Fruit fly (Drosophila melanogaster): ENCODE measurements around the gene CG32201.

CG32201 gene

DNA sequence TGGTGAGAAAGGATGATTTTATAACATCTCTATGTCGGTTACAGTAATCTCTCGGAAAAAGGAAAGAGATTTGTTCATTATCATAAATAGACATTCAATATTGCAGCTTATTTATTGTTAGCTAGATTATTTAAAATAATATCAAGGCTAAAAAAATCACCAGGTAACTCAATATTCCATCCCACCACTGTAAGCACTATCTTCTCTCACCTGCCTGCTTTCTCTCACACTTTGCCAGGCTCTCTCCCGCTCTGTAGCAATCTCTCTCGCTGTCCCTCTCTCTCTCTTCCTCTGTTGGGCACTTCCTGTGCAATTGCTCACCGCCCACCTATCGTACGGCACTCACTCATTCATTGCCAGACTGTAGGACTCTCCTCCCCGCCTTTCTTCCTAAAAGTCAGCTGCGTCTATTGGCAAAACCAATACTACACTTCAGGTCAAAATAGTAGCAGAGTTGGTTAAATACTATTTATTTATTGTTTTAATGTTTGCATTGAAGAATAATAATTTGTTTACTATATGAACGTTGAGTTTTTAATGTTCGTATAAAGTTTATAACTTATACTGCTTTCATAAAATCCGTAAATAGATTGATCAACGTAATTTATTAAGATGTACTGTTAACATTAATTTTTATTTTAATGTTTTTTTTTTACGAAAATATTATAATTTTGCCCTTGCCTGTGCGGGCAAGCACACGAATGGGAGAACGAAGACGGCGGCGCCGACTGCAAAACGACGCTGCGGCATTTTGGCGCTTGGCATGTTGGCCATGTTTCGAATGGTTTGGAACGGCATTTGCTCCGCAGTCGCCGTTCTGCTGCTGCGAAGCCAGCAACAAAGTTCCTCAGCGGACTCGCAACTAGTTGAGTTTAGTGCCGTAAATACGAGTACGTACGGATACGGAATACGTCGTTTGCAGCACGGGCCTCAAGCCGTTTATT is 31.4 kb downstream of the CG32201 start:
- no peak for TF ChIP-seq ttk (optimal IDR thresholded peaks at IDR 0.05)
- TF ChIP-seq Sin3A (optimal IDR thresholded peaks at IDR 0.05): no peak
- no peak for TF ChIP-seq h (optimal IDR thresholded peaks at IDR 0.05)
- no peak for TF ChIP-seq Myc (optimal IDR thresholded peaks at IDR 0.05)
- TF ChIP-seq insv (optimal IDR thresholded peaks at IDR 0.05): no peak
- TF ChIP-seq psq (optimal IDR thresholded peaks at IDR 0.05): no peak

DNA sequence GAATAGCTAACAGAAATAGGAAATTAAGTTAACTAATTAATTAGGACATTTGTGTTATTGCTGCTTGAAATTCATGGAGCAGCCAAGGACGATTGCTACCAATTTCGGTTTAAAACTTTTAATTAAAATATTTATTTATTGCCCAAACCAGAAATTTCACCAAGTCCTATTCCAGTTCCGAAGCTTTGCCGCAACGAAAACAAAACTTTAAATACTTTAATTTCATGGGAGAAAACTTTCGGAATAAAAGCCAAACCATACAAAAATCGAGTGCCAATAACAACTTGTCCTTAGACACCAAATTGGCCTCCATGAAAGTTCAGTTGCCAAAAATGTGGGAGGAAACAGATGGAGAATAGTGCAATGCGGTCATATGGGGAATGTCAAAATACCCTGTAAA is 33.8 kb downstream of the CG32201 start:
- TF ChIP-seq insv (optimal IDR thresholded peaks at IDR 0.05): no peak
- TF ChIP-seq Myc (optimal IDR thresholded peaks at IDR 0.05): no peak
- no peak for TF ChIP-seq ttk (optimal IDR thresholded peaks at IDR 0.05)
- no peak for TF ChIP-seq h (optimal IDR thresholded peaks at IDR 0.05)
- TF ChIP-seq psq (optimal IDR thresholded peaks at IDR 0.05): no peak
- TF ChIP-seq Sin3A (optimal IDR thresholded peaks at IDR 0.05): no peak

DNA sequence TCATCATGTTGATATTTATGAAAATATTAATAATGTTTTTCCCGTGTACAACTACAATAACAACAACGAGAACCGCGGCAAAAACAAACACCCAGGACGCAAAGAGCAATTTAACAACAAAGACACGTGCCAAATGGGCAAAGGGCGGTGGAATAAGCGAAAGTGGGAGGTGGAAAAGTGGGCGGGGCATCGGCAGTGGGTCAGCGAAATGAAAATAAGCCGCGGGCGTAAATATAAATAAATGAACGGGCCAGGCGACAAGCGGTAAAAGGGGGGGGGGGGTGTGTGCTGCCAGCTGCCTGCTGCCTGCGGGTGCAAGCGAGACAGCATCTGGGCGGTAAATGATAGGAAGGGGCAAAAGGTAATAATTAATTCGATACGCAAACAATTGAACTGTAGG is 44.3 kb downstream of the CG32201 start:
- no peak for TF ChIP-seq insv (optimal IDR thresholded peaks at IDR 0.05)
- TF ChIP-seq ttk (optimal IDR thresholded peaks at IDR 0.05): no peak
- no peak for TF ChIP-seq Sin3A (optimal IDR thresholded peaks at IDR 0.05)
- TF ChIP-seq psq (optimal IDR thresholded peaks at IDR 0.05): no peak
- TF ChIP-seq Myc (optimal IDR thresholded peaks at IDR 0.05): no peak
- no peak for TF ChIP-seq h (optimal IDR thresholded peaks at IDR 0.05)

Data from Kc167 (cell line).